Worm (Caenorhabditis elegans) whole organism, L4/young adult: ENCODE measurements around the gene F18H3.4.

Source experiments
- W03F9.2 ChIP-seq: fragments of 150-350 bp; optimal IDR thresholded peaks from 2 replicates; lab custom pipeline; 2014; ENCODE audit warnings: missing biosample characterization, missing genetic modification characterization
- him-1 ChIP-seq: sonication (generic microtip); optimal IDR thresholded peaks from 2 replicates; lab custom pipeline; 2016; ENCODE audit warnings: missing genotype, missing genetic modification reagents, missing genetic modification characterization, missing compliant biosample characterization

ce11 chrX:13542236-13542635 lies 13.3 kb downstream of the F18H3.4 start, which contains the start of gene cah-4:
- TF ChIP-seq W03F9.2: no peak
- no peak for TF ChIP-seq him-1 (tag; lab: Kevin White, UChicago)
